Worm (Caenorhabditis elegans) whole organism, young adult: ENCODE measurements around the gene cul-2.
A peak's percentile ranks its signal among the peaks of the same experiment; 100 is the strongest.

Experiments used
- B0035.1 ChIP-seq: sonication (generic microtip); optimal IDR thresholded peaks from 2 replicates; lab custom pipeline; 2016; ENCODE audit warnings: missing genetic modification characterization, mild to moderate bottlenecking, missing compliant biosample characterization, missing genotype, missing genetic modification reagents
- B0261.1 ChIP-seq: sonication (generic microtip); optimal IDR thresholded peaks from 2 replicates; lab custom pipeline; 2016; ENCODE audit warnings: mild to moderate bottlenecking, missing genetic modification characterization, moderate library complexity, missing compliant biosample characterization
- B0336.3 ChIP-seq: fragments of 200-800 bp; sonication (Bioruptor generic); IDR thresholded peaks from 2 replicates; pipeline ENCODE4 v1.3.6; 2022; ENCODE audit warnings: missing genetic modification characterization, missing compliant biosample characterization
- C06A6.2 ChIP-seq: fragments of 200-800 bp; sonication (Bioruptor generic); conservative IDR thresholded peaks from 2 replicates; pipeline ENCODE4 v1.3.6; 2022; ENCODE audit warnings: missing genetic modification characterization, missing compliant biosample characterization
- C17E4.6 ChIP-seq: fragments of 200-800 bp; sonication (Bioruptor generic); IDR thresholded peaks from 2 replicates; pipeline ENCODE4 v1.3.6; 2022; ENCODE audit warnings: missing genetic modification reagents, missing genetic modification characterization, missing compliant biosample characterization
- F23B12.7 ChIP-seq: sonication (generic microtip); optimal IDR thresholded peaks from 2 replicates; lab custom pipeline; 2017; ENCODE audit warnings: missing genetic modification characterization, mild to moderate bottlenecking, missing compliant biosample characterization, antibody characterized with exemption, moderate library complexity; ENCODE audit not compliant: insufficient read depth
- F37B4.10 ChIP-seq: fragments of 200-800 bp; sonication (Bioruptor generic); IDR thresholded peaks from 2 replicates; pipeline ENCODE4 v1.3.6; 2022; ENCODE audit warnings: missing genetic modification characterization, missing compliant biosample characterization
- F39B2.1 ChIP-seq: fragments of 200-800 bp; sonication (Bioruptor generic); IDR thresholded peaks from 2 replicates; pipeline ENCODE4 v1.3.6; 2022; ENCODE audit warnings: missing genetic modification reagents, missing genetic modification characterization, missing compliant biosample characterization
- F49E8.2 ChIP-seq: sonication (generic microtip); optimal IDR thresholded peaks from 3 replicates; lab custom pipeline; 2017; ENCODE audit warnings: missing genetic modification characterization, mild to moderate bottlenecking, missing compliant biosample characterization, antibody characterized with exemption, moderate library complexity; ENCODE audit not compliant: insufficient read depth
- F52B5.7 ChIP-seq: sonication (generic microtip); optimal IDR thresholded peaks from 2 replicates; lab custom pipeline; 2016; ENCODE audit warnings: mild to moderate bottlenecking, missing genetic modification characterization, missing compliant biosample characterization
- F55B11.4 ChIP-seq: sonication (generic microtip); optimal IDR thresholded peaks from 2 replicates; lab custom pipeline; 2016; ENCODE audit warnings: missing compliant biosample characterization, missing genetic modification characterization, borderline replicate concordance; ENCODE audit not compliant: insufficient read depth
- F57A8.1 ChIP-seq: fragments of 200-800 bp; sonication (Bioruptor generic); optimal IDR thresholded peaks from 2 replicates; lab custom pipeline; 2018; ENCODE audit warnings: mild to moderate bottlenecking, missing genetic modification characterization, moderate library complexity, missing compliant biosample characterization
- K11D2.4 ChIP-seq: fragments of 200-800 bp; sonication (Bioruptor generic); IDR thresholded peaks from 2 replicates; pipeline ENCODE4 v1.3.6; 2022; ENCODE audit warnings: missing genetic modification reagents, missing genetic modification characterization, missing compliant biosample characterization
- K12H6.12 ChIP-seq: fragments of 200-800 bp; sonication (Bioruptor generic); optimal IDR thresholded peaks from 2 replicates; lab custom pipeline; 2018; ENCODE audit warnings: mild to moderate bottlenecking, missing genetic modification characterization, missing compliant biosample characterization
- T07F8.4 ChIP-seq: sonication (generic microtip); optimal IDR thresholded peaks from 2 replicates; lab custom pipeline; 2016; ENCODE audit warnings: mild to moderate bottlenecking, missing genetic modification characterization, moderate library complexity, missing compliant biosample characterization
- Y95B8A.8 ChIP-seq: fragments of 200-800 bp; sonication (Bioruptor generic); IDR thresholded peaks from 2 replicates; pipeline ENCODE4 v1.3.6; 2022; ENCODE audit warnings: missing genetic modification reagents, missing genetic modification characterization, missing compliant biosample characterization
- ama-1 ChIP-seq, 3 experiments: fragments of 150-350 bp in 1 of 3; sonication (generic microtip) in 2 of 3; optimal IDR thresholded peaks; 2 replicates each; lab custom pipeline; 2014 to 2018; ENCODE audit warnings: missing biosample characterization in 2 of 3, missing genetic modification characterization in 2 of 3, missing genetic modification reagents in 2 of 3
- aptf-3 ChIP-seq: fragments of 200-800 bp; sonication (Bioruptor generic); IDR thresholded peaks from 2 replicates; pipeline ENCODE4 v1.3.6; 2022; ENCODE audit warnings: missing genetic modification characterization, missing compliant biosample characterization
- attf-5 ChIP-seq: fragments of 200-800 bp; sonication (Bioruptor generic); optimal IDR thresholded peaks from 2 replicates; lab custom pipeline; 2018; ENCODE audit warnings: mild to moderate bottlenecking, missing genetic modification characterization, missing compliant biosample characterization
- cebp-1 ChIP-seq, 2 experiments: fragments of 200-800 bp in 1 of 2; sonication (Bioruptor generic) in 1 of 2; sonication (generic microtip) in 1 of 2; IDR thresholded peaks in 1 of 2; optimal IDR thresholded peaks in 1 of 2; 2 replicates each; pipeline versions ENCODE4 v1.3.6 to Lab custom; 2017 to 2022; ENCODE audit warnings: missing compliant biosample characterization in 2 of 2, missing genetic modification characterization in 2 of 2, mild to moderate bottlenecking in 1 of 2, missing genetic modification reagents in 1 of 2, moderate library complexity in 1 of 2
- ceh-27 ChIP-seq: fragments of 200-800 bp; sonication (Bioruptor generic); optimal IDR thresholded peaks from 2 replicates; lab custom pipeline; 2018; ENCODE audit warnings: mild to moderate bottlenecking, missing genetic modification characterization, moderate library complexity, missing compliant biosample characterization
- ceh-40 ChIP-seq: fragments of 200-800 bp; sonication (Bioruptor generic); IDR thresholded peaks from 2 replicates; pipeline ENCODE4 v1.3.6; 2022; ENCODE audit warnings: missing genetic modification characterization, missing compliant biosample characterization
- ceh-58 ChIP-seq: fragments of 200-800 bp; sonication (Bioruptor generic); IDR thresholded peaks from 2 replicates; pipeline ENCODE4 v1.3.6; 2022; ENCODE audit warnings: missing genetic modification characterization, missing compliant biosample characterization
- ceh-91 ChIP-seq: fragments of 200-800 bp; sonication (Bioruptor generic); IDR thresholded peaks from 2 replicates; pipeline ENCODE4 v1.3.6; 2022; ENCODE audit warnings: missing genetic modification reagents, missing genetic modification characterization, missing compliant biosample characterization
- dox-1 ChIP-seq: fragments of 200-800 bp; sonication (Bioruptor generic); IDR thresholded peaks from 2 replicates; pipeline ENCODE4 v1.3.6; 2022; ENCODE audit warnings: missing genetic modification reagents, missing genetic modification characterization, missing compliant biosample characterization
- egl-44 ChIP-seq: fragments of 200-800 bp; sonication (Bioruptor generic); IDR thresholded peaks from 2 replicates; pipeline ENCODE4 v1.3.6; 2022; ENCODE audit warnings: missing genetic modification reagents, missing genetic modification characterization, missing compliant biosample characterization
- egrh-3 ChIP-seq: fragments of 200-800 bp; sonication (Bioruptor generic); IDR thresholded peaks from 2 replicates; pipeline ENCODE4 v1.3.6; 2022; ENCODE audit warnings: missing genetic modification reagents, missing genetic modification characterization, missing compliant biosample characterization
- ets-4 ChIP-seq: fragments of 200-800 bp; sonication (Bioruptor generic); optimal IDR thresholded peaks from 2 replicates; lab custom pipeline; 2018; ENCODE audit warnings: mild to moderate bottlenecking, missing genetic modification characterization, missing compliant biosample characterization
- fkh-3 ChIP-seq: sonication (generic microtip); optimal IDR thresholded peaks from 2 replicates; lab custom pipeline; 2016; ENCODE audit warnings: mild to moderate bottlenecking, missing genetic modification characterization, missing compliant biosample characterization
- lag-1 ChIP-seq: fragments of 200-800 bp; sonication (Bioruptor generic); IDR thresholded peaks from 2 replicates; pipeline ENCODE4 v1.3.6; 2022; ENCODE audit warnings: missing genetic modification reagents, missing genetic modification characterization, missing compliant biosample characterization
- lir-1 ChIP-seq: fragments of 200-800 bp; sonication (Bioruptor generic); conservative IDR thresholded peaks from 2 replicates; pipeline ENCODE4 v1.3.6; 2022; ENCODE audit warnings: missing genetic modification reagents, missing genetic modification characterization, missing compliant biosample characterization
- madf-10 ChIP-seq: sonication (generic microtip); optimal IDR thresholded peaks from 2 replicates; lab custom pipeline; 2016; ENCODE audit warnings: mild to moderate bottlenecking, missing genetic modification characterization, missing compliant biosample characterization
- nfyb-1 ChIP-seq: fragments of 200-800 bp; sonication (Bioruptor generic); IDR thresholded peaks from 2 replicates; pipeline ENCODE4 v1.3.6; 2022; ENCODE audit warnings: missing genetic modification reagents, missing genetic modification characterization, missing compliant biosample characterization
- nhr-27 ChIP-seq: fragments of 200-800 bp; sonication (Bioruptor generic); optimal IDR thresholded peaks from 2 replicates; lab custom pipeline; 2018; ENCODE audit warnings: mild to moderate bottlenecking, missing genetic modification characterization, moderate library complexity, missing compliant biosample characterization
- nhr-90 ChIP-seq: sonication (generic microtip); optimal IDR thresholded peaks from 2 replicates; lab custom pipeline; 2016; ENCODE audit warnings: missing genotype, mild to moderate bottlenecking, missing genetic modification characterization, missing compliant biosample characterization
- pbrm-1 ChIP-seq: fragments of 200-800 bp; sonication (Bioruptor generic); IDR thresholded peaks from 2 replicates; pipeline ENCODE4 v1.3.6; 2022; ENCODE audit warnings: missing genetic modification reagents, missing genetic modification characterization, missing compliant biosample characterization
- rcor-1 ChIP-seq: fragments of 200-800 bp; sonication (Bioruptor generic); IDR thresholded peaks from 2 replicates; pipeline ENCODE4 v1.3.6; 2022; ENCODE audit warnings: missing genetic modification reagents, missing genetic modification characterization, missing compliant biosample characterization
- snpc-1.3 ChIP-seq: sonication (generic microtip); optimal IDR thresholded peaks from 2 replicates; lab custom pipeline; 2017; ENCODE audit warnings: missing genetic modification characterization, mild to moderate bottlenecking, missing compliant biosample characterization, antibody characterized with exemption, moderate library complexity, missing genotype, missing genetic modification reagents; ENCODE audit not compliant: insufficient read depth
- snpc-3.4 ChIP-seq: sonication (generic microtip); optimal IDR thresholded peaks from 2 replicates; lab custom pipeline; 2017; ENCODE audit warnings: missing genetic modification characterization, mild to moderate bottlenecking, missing compliant biosample characterization, antibody characterized with exemption, moderate library complexity, missing genotype, missing genetic modification reagents
- snpc-4 ChIP-seq, 5 experiments: fragments of 150-350 bp in 1 of 5; sonication (generic microtip) in 4 of 5; optimal IDR thresholded peaks; 2 replicates each; lab custom pipeline; 2014 to 2018; ENCODE audit warnings: missing genetic modification characterization in 5 of 5, missing biosample characterization in 3 of 5, antibody characterized with exemption in 2 of 5, mild to moderate bottlenecking in 2 of 5, missing compliant biosample characterization in 2 of 5, missing genotype in 2 of 5, moderate library complexity in 2 of 5, missing genetic modification reagents in 1 of 5
- tbp1 ChIP-seq: fragments of 200-800 bp; sonication (Bioruptor generic); optimal IDR thresholded peaks from 2 replicates; lab custom pipeline; 2018; ENCODE audit warnings: mild to moderate bottlenecking, missing genetic modification characterization, missing compliant biosample characterization
- tlf-1 ChIP-seq: fragments of 200-800 bp; sonication (Bioruptor generic); optimal IDR thresholded peaks from 2 replicates; lab custom pipeline; 2018; ENCODE audit warnings: mild to moderate bottlenecking, missing genetic modification characterization, missing compliant biosample characterization
- zfh-2 ChIP-seq: fragments of 200-800 bp; sonication (Bioruptor generic); conservative IDR thresholded peaks from 2 replicates; pipeline ENCODE4 v1.3.6; 2022; ENCODE audit warnings: missing genetic modification reagents, missing genetic modification characterization, missing compliant biosample characterization
- zim-3 ChIP-seq: sonication (generic microtip); optimal IDR thresholded peaks from 2 replicates; lab custom pipeline; 2017; ENCODE audit warnings: mild to moderate bottlenecking, missing genetic modification characterization, moderate library complexity, missing compliant biosample characterization
- ztf-22 ChIP-seq: fragments of 200-800 bp; sonication (Bioruptor generic); optimal IDR thresholded peaks from 2 replicates; lab custom pipeline; 2018; ENCODE audit warnings: mild to moderate bottlenecking, missing genetic modification characterization, moderate library complexity, missing compliant biosample characterization
- ztf-3 ChIP-seq: fragments of 200-800 bp; sonication (Bioruptor generic); optimal IDR thresholded peaks from 2 replicates; lab custom pipeline; 2018; ENCODE audit warnings: mild to moderate bottlenecking, missing genetic modification characterization, missing compliant biosample characterization

Gene cul-2

ce11 chrIII:13717505-13717904 is 30.4 kb downstream of the cul-2 start (continued):
- TF ChIP-seq F49E8.2 (tag; lab: Kevin White, UChicago) (no peak), tbp1 (GFP tag; lab: Kevin White, UChicago) (no peak), ztf-3 (GFP tag; lab: Kevin White, UChicago) (no peak), aptf-3 (GFP tag; lab: Robert Waterston, UW) (no peak), lag-1 (no peak), ama-1 (optimal IDR thresholded peaks at IDR 0.05; lab: Kevin White, UChicago) (no peak), ama-1 (GFP tag; optimal IDR thresholded peaks at IDR 0.05; lab: Kevin White, UChicago) (no peak), snpc-4 (GFP tag; optimal IDR thresholded peaks at IDR 0.05; lab: Kevin White, UChicago) (no peak), snpc-4 (tag; optimal IDR thresholded peaks at IDR 0.05; lab: Kevin White, UChicago) (no peak), B0035.1 (tag; lab: Kevin White, UChicago) (no peak), ceh-58 (no peak), K11D2.4 (GFP tag; lab: Robert Waterston, UW) (0 out of 2 replicates have a peak, but pooled peaks have one; percentile 24), zim-3 (tag; lab: Kevin White, UChicago) (no peak), ets-4 (no peak), F57A8.1 (no peak), tlf-1 (no peak), K12H6.12 (tag; lab: Kevin White, UChicago) (peak; percentile 8), dox-1 (GFP tag; lab: Robert Waterston, UW) (no peak), pbrm-1 (GFP tag; lab: Robert Waterston, UW) (0 out of 2 replicates have a peak, but pooled peaks have one; percentile 35), ztf-22 (GFP tag; lab: Kevin White, UChicago) (no peak), cebp-1 (GFP tag; IDR thresholded peaks at IDR 0.05; lab: Robert Waterston, UW) (no peak), cebp-1 (tag; optimal IDR thresholded peaks at IDR 0.05; lab: Kevin White, UChicago) (peak; percentile 42), fkh-3 (tag; lab: Kevin White, UChicago) (no peak), snpc-1.3 (tag; lab: Kevin White, UChicago) (no peak), lir-1 (GFP tag; lab: Robert Waterston, UW) (no peak), ceh-27 (GFP tag; lab: Kevin White, UChicago) (peak; percentile 41), rcor-1 (GFP tag; lab: Robert Waterston, UW) (0 out of 2 replicates have a peak, but pooled peaks have one; percentile 39), zfh-2 (GFP tag; lab: Robert Waterston, UW) (peak; percentile 65), F55B11.4 (tag; lab: Kevin White, UChicago) (no peak), snpc-3.4 (no peak), F37B4.10 (no peak), B0261.1 (no peak), nhr-90 (no peak), nfyb-1 (GFP tag; lab: Robert Waterston, UW) (peak; percentile 62; the same call in 1 of the 2 replicates), madf-10 (tag; lab: Kevin White, UChicago) (no peak), ceh-91 (GFP tag; lab: Robert Waterston, UW) (no peak)
- TF ChIP-seq, all 124 proteins: peak for 13

ce11 chrIII:13718403-13718969 is 31.4 kb downstream of the cul-2 start:
- TF ChIP-seq C17E4.6 (GFP tag; lab: Robert Waterston, UW), result no peak
- TF ChIP-seq egrh-3 (GFP tag; lab: Robert Waterston, UW), result no peak
- no peak for TF ChIP-seq B0336.3 (GFP tag; lab: Robert Waterston, UW)
- TF ChIP-seq T07F8.4, result no peak
- no peak for TF ChIP-seq F23B12.7 (tag; lab: Kevin White, UChicago)
- no peak for TF ChIP-seq tbp1 (GFP tag; lab: Kevin White, UChicago)
- TF ChIP-seq nhr-27, result no peak
- TF ChIP-seq Y95B8A.8 (GFP tag; lab: Robert Waterston, UW), result no peak
- TF ChIP-seq F52B5.7 (tag; lab: Kevin White, UChicago), result no peak
- TF ChIP-seq egl-44 (GFP tag; lab: Robert Waterston, UW), result no peak
- peak; percentile 15 for TF ChIP-seq attf-5 (GFP tag; lab: Kevin White, UChicago)
- no peak for TF ChIP-seq F39B2.1 (GFP tag; lab: Robert Waterston, UW)
- TF ChIP-seq ceh-40 (GFP tag; lab: Robert Waterston, UW), result no peak
- TF ChIP-seq C06A6.2, result no peak
- TF ChIP-seq zfh-2 (GFP tag; lab: Robert Waterston, UW), result 0 out of 2 replicates have a peak, but pooled peaks have one; percentile 7
